Worm (Caenorhabditis elegans): ENCODE results near the gene tbc-7.

tbc-7 gene

ce11 chrX:5111894-5112293 lies 22.2 kb upstream of the tbc-7 start:
- TF ChIP-seq dao-5 (tag; optimal IDR thresholded peaks at IDR 0.05) (no peak), him-1 (tag; optimal IDR thresholded peaks at IDR 0.05) (no peak), W03F9.2 (tag; optimal IDR thresholded peaks at IDR 0.05) (no peak)

DNA sequence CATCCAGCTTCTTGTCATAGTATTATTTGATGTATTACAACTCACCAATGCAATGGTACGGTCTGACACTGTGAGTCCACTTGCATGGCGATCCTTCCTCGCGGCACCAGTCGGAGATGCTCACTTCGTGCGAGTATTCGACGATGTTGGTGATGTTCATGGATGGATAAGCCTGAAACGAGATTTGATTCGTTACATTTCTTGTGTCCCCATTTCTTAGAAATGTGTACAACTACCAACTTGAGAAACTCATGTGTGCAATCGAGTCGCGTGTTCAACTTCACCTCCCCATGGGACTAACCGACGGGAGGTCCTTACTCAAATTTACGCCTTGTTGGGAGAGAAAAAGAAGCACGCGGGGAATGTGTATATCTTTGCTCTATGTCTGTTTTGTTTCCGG lies 18.6 kb upstream of the tbc-7 start:
- TF ChIP-seq dao-5 (tag; optimal IDR thresholded peaks at IDR 0.05) (no peak), him-1 (tag; optimal IDR thresholded peaks at IDR 0.05) (no peak), W03F9.2 (tag; optimal IDR thresholded peaks at IDR 0.05) (no peak)

- no peak for TF ChIP-seq W03F9.2 (tag; optimal IDR thresholded peaks at IDR 0.05)
- no peak for TF ChIP-seq dao-5 (tag; optimal IDR thresholded peaks at IDR 0.05)
- no peak for TF ChIP-seq him-1 (tag; optimal IDR thresholded peaks at IDR 0.05)
Observed at ce11 chrX:5116180-5116579, 17.9 kb upstream of the tbc-7 start.

- TF ChIP-seq W03F9.2 (tag; optimal IDR thresholded peaks at IDR 0.05) (no peak), him-1 (tag; optimal IDR thresholded peaks at IDR 0.05) (no peak), dao-5 (tag; optimal IDR thresholded peaks at IDR 0.05) (no peak)
Observed at ce11 chrX:5116816-5117459, 17.1 kb upstream of the tbc-7 start, which contains the start of gene apl-1. TSS of gene apl-1 (minus strand) at chrX:5116866.

- no peak for TF ChIP-seq W03F9.2 (tag; optimal IDR thresholded peaks at IDR 0.05)
- no peak for TF ChIP-seq dao-5 (tag; optimal IDR thresholded peaks at IDR 0.05)
- no peak for TF ChIP-seq him-1 (tag; optimal IDR thresholded peaks at IDR 0.05)
Observed at ce11 chrX:5117571-5117970, 16.5 kb upstream of the tbc-7 start.

ce11 chrX:5119246-5119645 lies 14.8 kb upstream of the tbc-7 start:
- TF ChIP-seq him-1 (tag; optimal IDR thresholded peaks at IDR 0.05) (no peak), dao-5 (tag; optimal IDR thresholded peaks at IDR 0.05) (no peak), W03F9.2 (tag; optimal IDR thresholded peaks at IDR 0.05) (no peak)

ce11 chrX:5119686-5120085 lies 14.4 kb upstream of the tbc-7 start:
- TF ChIP-seq him-1 (tag; optimal IDR thresholded peaks at IDR 0.05) (no peak), W03F9.2 (tag; optimal IDR thresholded peaks at IDR 0.05) (no peak), dao-5 (tag; optimal IDR thresholded peaks at IDR 0.05) (no peak)

DNA sequence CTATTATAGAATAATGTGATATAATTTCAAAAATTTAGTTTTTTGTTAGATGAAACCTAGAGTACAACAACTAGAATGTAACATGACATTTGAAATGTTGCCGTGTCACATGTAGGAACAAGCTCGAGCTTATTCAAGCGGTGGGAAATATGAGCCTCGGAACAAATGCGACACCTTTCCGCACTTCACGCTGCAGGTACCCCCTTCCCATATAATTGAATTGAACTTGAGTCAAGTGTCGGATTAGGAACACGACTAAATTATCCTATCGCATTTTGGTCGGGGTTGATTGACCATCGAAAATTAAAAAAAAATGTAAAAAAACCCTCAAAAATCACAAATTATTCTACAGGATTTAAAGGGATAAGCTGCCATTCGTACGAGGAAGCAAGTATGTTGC lies 13.9 kb upstream of the tbc-7 start:
- TF ChIP-seq him-1 (tag; optimal IDR thresholded peaks at IDR 0.05) (no peak), dao-5 (tag; optimal IDR thresholded peaks at IDR 0.05) (no peak), W03F9.2 (tag; optimal IDR thresholded peaks at IDR 0.05) (no peak)

DNA sequence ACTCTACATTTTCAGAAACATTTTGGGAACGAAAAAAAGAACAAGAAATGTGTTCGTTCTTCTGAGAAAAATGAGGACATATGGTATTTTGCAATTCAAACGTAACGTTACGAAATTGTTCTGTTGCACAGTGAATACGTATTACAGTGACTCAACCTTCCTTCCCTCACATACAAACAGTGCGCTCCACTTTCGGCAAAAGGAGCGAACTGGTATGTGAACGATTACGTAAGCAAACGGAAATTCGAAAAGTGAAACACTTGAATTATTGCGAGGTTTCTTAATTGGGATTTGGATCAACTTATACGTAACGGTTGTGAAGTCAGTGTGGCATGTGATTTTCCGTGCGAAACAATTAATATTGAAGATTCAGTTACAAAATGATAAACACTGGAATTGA lies 13.3 kb upstream of the tbc-7 start:
- no peak for TF ChIP-seq him-1 (tag; optimal IDR thresholded peaks at IDR 0.05)
- no peak for TF ChIP-seq W03F9.2 (tag; optimal IDR thresholded peaks at IDR 0.05)
- no peak for TF ChIP-seq dao-5 (tag; optimal IDR thresholded peaks at IDR 0.05)

- TF ChIP-seq him-1 (tag; optimal IDR thresholded peaks at IDR 0.05), result peak; percentile 8
- no peak for TF ChIP-seq W03F9.2 (tag; optimal IDR thresholded peaks at IDR 0.05)
- no peak for TF ChIP-seq dao-5 (tag; optimal IDR thresholded peaks at IDR 0.05)
Observed at ce11 chrX:5121789-5122188, 12.3 kb upstream of the tbc-7 start.

DNA sequence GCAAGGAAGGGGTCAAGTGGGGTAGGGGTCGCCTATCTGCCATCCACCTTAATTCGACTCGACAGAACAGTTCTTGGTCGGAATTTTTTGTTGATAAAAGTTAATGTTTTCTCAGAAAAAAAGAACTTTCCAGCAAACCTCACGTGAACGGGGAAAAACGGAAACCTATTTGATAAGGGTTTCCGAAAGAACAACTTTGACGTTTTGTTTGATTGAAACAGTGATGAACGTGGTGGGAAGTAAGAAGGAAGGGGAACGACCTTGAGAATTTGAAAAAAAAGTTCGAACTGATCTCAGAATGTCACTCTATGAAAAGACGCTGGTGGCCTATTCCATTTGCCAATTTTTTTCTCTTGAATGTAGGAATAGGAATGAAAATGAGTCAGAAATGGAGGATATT lies 11.7 kb upstream of the tbc-7 start:
- no peak for TF ChIP-seq dao-5 (tag; optimal IDR thresholded peaks at IDR 0.05)

- no peak for TF ChIP-seq dao-5 (tag; optimal IDR thresholded peaks at IDR 0.05)
- no peak for TF ChIP-seq W03F9.2 (tag; optimal IDR thresholded peaks at IDR 0.05)
- TF ChIP-seq him-1 (tag; optimal IDR thresholded peaks at IDR 0.05), result no peak
Observed at ce11 chrX:5122791-5123414, 11.2 kb upstream of the tbc-7 start.

DNA sequence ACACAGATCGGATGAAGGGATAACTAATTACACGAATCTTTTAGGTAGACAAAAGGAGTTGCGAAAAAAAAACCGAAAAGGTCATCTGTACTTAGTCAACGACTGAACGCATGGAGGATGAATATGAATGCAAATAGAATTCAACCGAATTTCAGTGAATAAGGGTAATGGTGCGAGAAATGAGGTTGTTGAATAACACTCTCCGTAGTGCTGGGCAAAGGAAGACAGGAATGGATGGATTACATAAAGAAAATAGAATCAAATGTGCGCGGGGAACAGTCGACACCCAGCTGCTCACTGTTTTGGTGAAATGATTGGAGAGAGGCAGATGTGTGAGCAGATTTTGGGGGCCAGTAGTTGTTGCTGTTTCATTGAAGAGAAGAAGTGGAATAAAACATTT lies 9.8 kb upstream of the tbc-7 start:
- no peak for TF ChIP-seq him-1 (tag; optimal IDR thresholded peaks at IDR 0.05)
- no peak for TF ChIP-seq dao-5 (tag; optimal IDR thresholded peaks at IDR 0.05)
- no peak for TF ChIP-seq W03F9.2 (tag; optimal IDR thresholded peaks at IDR 0.05)

DNA sequence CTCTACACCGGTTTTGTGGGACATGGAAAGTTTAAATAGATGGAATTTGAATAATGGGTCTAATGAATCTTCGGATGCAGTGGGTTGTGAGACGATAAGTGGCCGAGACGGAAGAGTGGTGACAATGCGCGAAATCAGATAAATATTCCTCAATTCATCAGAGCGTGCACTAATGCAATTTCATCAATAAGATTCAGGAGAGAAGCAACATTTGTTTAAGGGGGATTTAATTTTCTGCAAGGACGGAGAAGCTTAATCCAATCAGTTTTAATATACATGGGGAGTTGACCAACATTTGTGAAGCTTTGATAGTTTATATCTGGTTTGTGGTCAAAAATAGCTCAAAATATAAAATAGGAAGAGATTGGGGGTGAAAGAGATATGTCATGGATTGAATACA lies 4.6 kb upstream of the tbc-7 start:
- TF ChIP-seq dao-5 (tag; optimal IDR thresholded peaks at IDR 0.05) (no peak), W03F9.2 (tag; optimal IDR thresholded peaks at IDR 0.05) (no peak), him-1 (tag; optimal IDR thresholded peaks at IDR 0.05) (no peak)

- TF ChIP-seq dao-5 (tag; optimal IDR thresholded peaks at IDR 0.05), result no peak
- TF ChIP-seq him-1 (tag; optimal IDR thresholded peaks at IDR 0.05), result no peak
- no peak for TF ChIP-seq W03F9.2 (tag; optimal IDR thresholded peaks at IDR 0.05)
Observed at ce11 chrX:5131760-5132159, 2.3 kb upstream of the tbc-7 start.
